Fruit fly (Drosophila melanogaster) S2 (cell line): Measurements from ENCODE around the gene Tcs3.

Experiments
- CG8478 ChIP-seq: fragments of >200 bp; optimal IDR thresholded peaks from 2 replicates; lab custom pipeline; 2018
- CTCF ChIP-seq, 2 experiments: fragments of >200 bp; optimal IDR thresholded peaks; 2 replicates each; lab custom pipeline; 2018

DNA sequence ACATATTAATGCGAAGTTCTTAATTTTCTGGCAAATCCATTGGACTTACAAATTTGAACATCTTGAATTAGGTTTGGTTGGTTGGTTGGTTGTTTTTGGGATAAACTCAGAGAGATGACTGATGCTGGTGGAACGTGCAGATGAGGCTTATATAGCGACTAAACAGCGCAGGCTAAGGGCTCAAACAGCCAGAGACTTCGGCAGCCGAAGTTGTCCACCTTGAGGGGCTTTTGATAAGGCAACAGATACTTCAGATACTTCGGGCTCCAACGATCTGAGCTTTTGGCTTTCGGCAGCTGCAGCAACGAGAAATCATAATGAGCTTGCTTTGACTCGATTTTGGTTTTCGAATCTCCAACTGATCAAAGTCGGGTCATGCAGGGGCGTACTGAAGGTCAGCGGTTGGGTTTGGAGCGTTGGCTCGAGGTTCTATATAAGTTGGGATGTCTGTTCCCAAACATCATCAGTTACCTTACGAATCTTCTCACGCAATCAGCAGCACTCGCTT is 32.3 kb upstream of the Tcs3 start, which contains the start of the genes CG13041 and CG13060:
- TF ChIP-seq CTCF (optimal IDR thresholded peaks at IDR 0.05; lab: Kevin White, UChicago) (no peak), CG8478 (lab: Kevin White, UChicago) (no peak)
